Worm (Caenorhabditis elegans) whole organism, young adult: ENCODE measurements around the gene H03G16.5.
A peak's percentile ranks its signal among the peaks of the same experiment; 100 is the strongest.

ENCODE experiments used
- C17E4.6 ChIP-seq: fragments of 200-800 bp; sonication (Bioruptor generic); IDR thresholded peaks from 2 replicates; pipeline ENCODE4 v1.3.6; 2022; ENCODE audit warnings: missing genetic modification reagents, missing genetic modification characterization, missing compliant biosample characterization
- F37B4.10 ChIP-seq: fragments of 200-800 bp; sonication (Bioruptor generic); IDR thresholded peaks from 2 replicates; pipeline ENCODE4 v1.3.6; 2022; ENCODE audit warnings: missing genetic modification characterization, missing compliant biosample characterization
- Y53G8AR.9 ChIP-seq: fragments of 200-800 bp; sonication (Bioruptor generic); conservative IDR thresholded peaks from 2 replicates; pipeline ENCODE4 v1.3.6; 2022; ENCODE audit warnings: missing genetic modification reagents, missing genetic modification characterization, missing compliant biosample characterization
- Y56A3A.18 ChIP-seq: fragments of 200-800 bp; sonication (Bioruptor generic); IDR thresholded peaks from 2 replicates; pipeline ENCODE4 v1.3.6; 2022; ENCODE audit warnings: missing genetic modification reagents, missing genetic modification characterization, missing compliant biosample characterization
- Y79H2A.3 ChIP-seq: fragments of 200-800 bp; sonication (Bioruptor generic); conservative IDR thresholded peaks from 2 replicates; pipeline ENCODE4 v1.3.6; 2022; ENCODE audit warnings: missing genetic modification reagents, missing genetic modification characterization, missing compliant biosample characterization
- aptf-3 ChIP-seq: fragments of 200-800 bp; sonication (Bioruptor generic); IDR thresholded peaks from 2 replicates; pipeline ENCODE4 v1.3.6; 2022; ENCODE audit warnings: missing genetic modification characterization, missing compliant biosample characterization
- athp-1 ChIP-seq: sonication (generic microtip); optimal IDR thresholded peaks from 2 replicates; lab custom pipeline; 2017; ENCODE audit warnings: mild to moderate bottlenecking, missing genetic modification characterization, missing compliant biosample characterization
- bed-2 ChIP-seq: fragments of 200-800 bp; sonication (Bioruptor generic); IDR thresholded peaks from 2 replicates; pipeline ENCODE4 v1.3.6; 2022; ENCODE audit warnings: missing genetic modification reagents, missing genetic modification characterization, missing compliant biosample characterization
- ceh-91 ChIP-seq: fragments of 200-800 bp; sonication (Bioruptor generic); IDR thresholded peaks from 2 replicates; pipeline ENCODE4 v1.3.6; 2022; ENCODE audit warnings: missing genetic modification reagents, missing genetic modification characterization, missing compliant biosample characterization
- chd-7 ChIP-seq: sonication (generic microtip); optimal IDR thresholded peaks from 2 replicates; lab custom pipeline; 2016; ENCODE audit warnings: mild to moderate bottlenecking, missing genetic modification characterization, moderate library complexity, missing compliant biosample characterization
- die-1 ChIP-seq: sonication (generic microtip); optimal IDR thresholded peaks from 2 replicates; lab custom pipeline; 2016; ENCODE audit warnings: missing genotype, mild to moderate bottlenecking, missing genetic modification characterization, missing compliant biosample characterization
- efl-1 ChIP-seq: fragments of 150-350 bp; optimal IDR thresholded peaks from 2 replicates; lab custom pipeline; 2014; ENCODE audit warnings: missing biosample characterization, missing genetic modification reagents, missing genetic modification characterization
- egrh-3 ChIP-seq: fragments of 200-800 bp; sonication (Bioruptor generic); IDR thresholded peaks from 2 replicates; pipeline ENCODE4 v1.3.6; 2022; ENCODE audit warnings: missing genetic modification reagents, missing genetic modification characterization, missing compliant biosample characterization
- fkh-3 ChIP-seq: sonication (generic microtip); optimal IDR thresholded peaks from 2 replicates; lab custom pipeline; 2016; ENCODE audit warnings: mild to moderate bottlenecking, missing genetic modification characterization, missing compliant biosample characterization
- hlh-26 ChIP-seq: fragments of 200-800 bp; sonication (Bioruptor generic); conservative IDR thresholded peaks from 2 replicates; pipeline ENCODE4 v1.3.6; 2022; ENCODE audit warnings: missing genetic modification reagents, missing genetic modification characterization, missing compliant biosample characterization
- hsf-1 ChIP-seq: fragments of 200-800 bp; sonication (Bioruptor generic); IDR thresholded peaks from 2 replicates; pipeline ENCODE4 v1.3.6; 2022; ENCODE audit warnings: missing genetic modification reagents, missing genetic modification characterization, missing compliant biosample characterization
- lag-1 ChIP-seq: fragments of 200-800 bp; sonication (Bioruptor generic); IDR thresholded peaks from 2 replicates; pipeline ENCODE4 v1.3.6; 2022; ENCODE audit warnings: missing genetic modification reagents, missing genetic modification characterization, missing compliant biosample characterization
- let-526 ChIP-seq: fragments of 200-800 bp; sonication (Bioruptor generic); IDR thresholded peaks from 2 replicates; pipeline ENCODE4 v1.3.6; 2022; ENCODE audit warnings: missing genetic modification reagents, missing genetic modification characterization, missing compliant biosample characterization
- lin-26 ChIP-seq: fragments of 200-800 bp; sonication (Bioruptor generic); IDR thresholded peaks from 2 replicates; pipeline ENCODE4 v1.3.6; 2022; ENCODE audit warnings: missing genetic modification reagents, missing genetic modification characterization, missing compliant biosample characterization
- lin-40 ChIP-seq: sonication (generic microtip); optimal IDR thresholded peaks from 2 replicates; lab custom pipeline; 2016; ENCODE audit warnings: missing genetic modification characterization, mild to moderate bottlenecking, missing compliant biosample characterization, missing genotype, missing genetic modification reagents
- lir-1 ChIP-seq: fragments of 200-800 bp; sonication (Bioruptor generic); conservative IDR thresholded peaks from 2 replicates; pipeline ENCODE4 v1.3.6; 2022; ENCODE audit warnings: missing genetic modification reagents, missing genetic modification characterization, missing compliant biosample characterization
- madf-10 ChIP-seq: sonication (generic microtip); optimal IDR thresholded peaks from 2 replicates; lab custom pipeline; 2016; ENCODE audit warnings: mild to moderate bottlenecking, missing genetic modification characterization, missing compliant biosample characterization
- madf-6 ChIP-seq: fragments of 200-800 bp; sonication (Bioruptor generic); IDR thresholded peaks from 2 replicates; pipeline ENCODE4 v1.3.6; 2022; ENCODE audit warnings: missing genetic modification reagents, missing genetic modification characterization, missing compliant biosample characterization
- mcd-1 ChIP-seq: fragments of 200-800 bp; sonication (Bioruptor generic); IDR thresholded peaks from 2 replicates; pipeline ENCODE4 v1.3.6; 2022; ENCODE audit warnings: missing genetic modification reagents, missing genetic modification characterization, missing compliant biosample characterization
- mes-4 ChIP-seq: sonication (generic microtip); optimal IDR thresholded peaks from 2 replicates; lab custom pipeline; 2016; ENCODE audit warnings: missing genotype, missing genetic modification characterization, missing compliant biosample characterization
- nhr-179 ChIP-seq: sonication (generic microtip); optimal IDR thresholded peaks from 2 replicates; lab custom pipeline; 2016; ENCODE audit warnings: mild to moderate bottlenecking, missing genetic modification characterization, missing compliant biosample characterization
- nhr-80 ChIP-seq: sonication (generic microtip); optimal IDR thresholded peaks from 2 replicates; lab custom pipeline; 2016; ENCODE audit warnings: missing genetic modification characterization, missing compliant biosample characterization
- pha-4 ChIP-seq: fragments of 150-350 bp; sonication (generic microtip); optimal IDR thresholded peaks from 2 replicates; lab custom pipeline; 2014; ENCODE audit warnings: missing biosample characterization, missing genetic modification reagents, missing genetic modification characterization
- rpc-1 ChIP-seq, 2 experiments: fragments of 150-350 bp in 1 of 2; sonication (generic microtip) in 1 of 2; optimal IDR thresholded peaks; 2 replicates each; lab custom pipeline; 2014 to 2018; ENCODE audit warnings: missing biosample characterization in 1 of 2, missing genetic modification characterization in 1 of 2, missing genetic modification reagents in 1 of 2, missing genotype in 1 of 2
- snpc-1.1 ChIP-seq: sonication (generic microtip); optimal IDR thresholded peaks from 2 replicates; lab custom pipeline; 2017; ENCODE audit warnings: missing genetic modification characterization, mild to moderate bottlenecking, missing compliant biosample characterization, antibody characterized with exemption, moderate library complexity, missing genotype, missing genetic modification reagents; ENCODE audit not compliant: insufficient read depth
- snpc-4 ChIP-seq, 5 experiments: fragments of 150-350 bp in 1 of 5; sonication (generic microtip) in 4 of 5; optimal IDR thresholded peaks; 2 replicates each; lab custom pipeline; 2014 to 2018; ENCODE audit warnings: missing genetic modification characterization in 5 of 5, missing biosample characterization in 3 of 5, antibody characterized with exemption in 2 of 5, mild to moderate bottlenecking in 2 of 5, missing compliant biosample characterization in 2 of 5, missing genotype in 2 of 5, moderate library complexity in 2 of 5, missing genetic modification reagents in 1 of 5
- sptf-2 ChIP-seq: fragments of 200-800 bp; sonication (Bioruptor generic); optimal IDR thresholded peaks from 2 replicates; lab custom pipeline; 2018; ENCODE audit warnings: mild to moderate bottlenecking, missing genetic modification characterization, missing compliant biosample characterization
- tlf-1 ChIP-seq: fragments of 200-800 bp; sonication (Bioruptor generic); optimal IDR thresholded peaks from 2 replicates; lab custom pipeline; 2018; ENCODE audit warnings: mild to moderate bottlenecking, missing genetic modification characterization, missing compliant biosample characterization
- zfh-2 ChIP-seq: fragments of 200-800 bp; sonication (Bioruptor generic); conservative IDR thresholded peaks from 2 replicates; pipeline ENCODE4 v1.3.6; 2022; ENCODE audit warnings: missing genetic modification reagents, missing genetic modification characterization, missing compliant biosample characterization

The H03G16.5 gene

ce11 chrX:15072877-15073276, 16.2 kb upstream of the H03G16.5 start:
- no peak for TF ChIP-seq hlh-26 (GFP tag; lab: Robert Waterston, UW)
- TF ChIP-seq F37B4.10, result no peak
- no peak for TF ChIP-seq madf-10 (tag; lab: Kevin White, UChicago)
- TF ChIP-seq, all 124 proteins: peak for 0

ce11 chrX:15070137-15070536, 13.5 kb upstream of the H03G16.5 start:
- TF ChIP-seq pha-4 (tag; lab: Kevin White, UChicago) (no peak), rpc-1 (optimal IDR thresholded peaks at IDR 0.05; lab: Kevin White, UChicago) (no peak), rpc-1 (tag; optimal IDR thresholded peaks at IDR 0.05; lab: Kevin White, UChicago) (no peak), nhr-80 (tag; lab: Kevin White, UChicago) (no peak), nhr-179 (tag; lab: Kevin White, UChicago) (no peak), snpc-4 (GFP tag; optimal IDR thresholded peaks at IDR 0.05; lab: Kevin White, UChicago) (peak; percentile 51), snpc-4 (tag; optimal IDR thresholded peaks at IDR 0.05; lab: Kevin White, UChicago) (peak in 3 of 4 experiments; percentile 50 to 88 (median 82)), snpc-1.1 (tag; lab: Kevin White, UChicago) (peak; percentile 67), lin-26 (GFP tag; lab: Robert Waterston, UW) (no peak), Y79H2A.3 (GFP tag; lab: Robert Waterston, UW) (no peak), let-526 (GFP tag; lab: Robert Waterston, UW) (no peak), lir-1 (GFP tag; lab: Robert Waterston, UW) (no peak), Y53G8AR.9 (GFP tag; lab: Robert Waterston, UW) (no peak), tlf-1 (no peak), sptf-2 (GFP tag; lab: Kevin White, UChicago) (no peak), egrh-3 (GFP tag; lab: Robert Waterston, UW) (peak; percentile 21; the same call in 1 of the 2 replicates), lin-40 (tag; lab: Kevin White, UChicago) (no peak), aptf-3 (GFP tag; lab: Robert Waterston, UW) (no peak), chd-7 (tag; lab: Kevin White, UChicago) (no peak), hsf-1 (GFP tag; lab: Robert Waterston, UW) (no peak), zfh-2 (GFP tag; lab: Robert Waterston, UW) (peak; percentile 82), madf-6 (GFP tag; lab: Robert Waterston, UW) (no peak), ceh-91 (GFP tag; lab: Robert Waterston, UW) (no peak), fkh-3 (tag; lab: Kevin White, UChicago) (no peak)

ce11 chrX:15069242-15069641, 12.6 kb upstream of the H03G16.5 start, which contains the start of gene mam-6:
mam-6 (minus strand) TSS chrX:15069342.
- TF ChIP-seq bed-2 (GFP tag; lab: Robert Waterston, UW) (no peak), lag-1 (GFP tag; lab: Robert Waterston, UW) (no peak), die-1 (tag; lab: Kevin White, UChicago) (no peak), efl-1 (GFP tag; lab: Kevin White, UChicago) (no peak)
- TF ChIP-seq, all 124 proteins: peak for 0

- TF ChIP-seq Y56A3A.18 (GFP tag; lab: Robert Waterston, UW) (no peak), mes-4 (tag; lab: Kevin White, UChicago) (no peak), mcd-1 (no peak), hlh-26 (GFP tag; lab: Robert Waterston, UW) (no peak), C17E4.6 (GFP tag; lab: Robert Waterston, UW) (no peak), athp-1 (tag; lab: Kevin White, UChicago) (no peak)
Measured at ce11 chrX:15060303-15060702, 3.7 kb upstream of the H03G16.5 start, which contains the start of gene fbxa-96. fbxa-96 (minus strand) TSS chrX:15060403.
